Worm (Caenorhabditis elegans): ENCODE data around the gene T19C3.4.
A peak's percentile ranks its signal among the peaks of the same experiment; 100 is the strongest.

Gene T19C3.4

DNA sequence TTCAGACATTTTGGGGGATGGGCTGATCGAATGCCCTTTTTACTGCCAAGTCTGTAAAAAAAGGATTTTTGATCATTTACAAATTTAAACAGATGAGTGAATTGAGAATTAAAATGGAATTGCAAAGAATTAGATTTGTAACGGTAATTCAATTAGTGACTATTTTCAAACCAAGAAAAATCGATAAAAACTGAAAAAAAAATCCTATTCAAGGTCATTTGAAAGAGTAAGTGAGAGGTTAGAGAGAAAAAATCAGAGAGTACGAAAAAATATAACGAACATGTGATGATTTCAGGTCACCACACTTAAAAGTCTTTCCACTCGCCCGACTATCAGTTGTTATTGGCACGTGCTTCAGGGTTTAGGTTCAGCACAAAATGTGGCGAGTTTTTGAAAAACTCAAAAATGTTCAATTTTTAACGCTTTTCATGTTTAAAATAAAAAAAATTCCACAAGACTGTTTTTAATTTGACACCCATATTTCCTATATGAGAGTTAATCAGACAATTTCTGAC, at the start of gene T19C3.4:
TSS of gene T19C3.4 (minus strand) at position 51 of the 515 bp plus-strand sequence.
- TF ChIP-seq pha-4 (tag; optimal IDR thresholded peaks at IDR 0.05) (peak; percentile 23), elt-2 (tag; optimal IDR thresholded peaks at IDR 0.05) (peak; percentile 53), nhr-25 (tag; optimal IDR thresholded peaks at IDR 0.05) (no peak), nhr-43 (tag; optimal IDR thresholded peaks at IDR 0.05; ENCODE audit: poor library complexity, severe bottlenecking) (no peak), fkh-10 (GFP tag; optimal IDR thresholded peaks at IDR 0.05) (no peak), nhr-76 (tag; optimal IDR thresholded peaks at IDR 0.05) (no peak), hmg-11 (tag; optimal IDR thresholded peaks at IDR 0.05) (no peak), egl-5 (tag; optimal IDR thresholded peaks at IDR 0.05) (no peak), pqm-1 (tag; optimal IDR thresholded peaks at IDR 0.05) (peak; percentile 41)

- peak; percentile 86 for TF ChIP-seq hmg-11 (tag; optimal IDR thresholded peaks at IDR 0.05)
- peak; percentile 73 for TF ChIP-seq fkh-10 (GFP tag; optimal IDR thresholded peaks at IDR 0.05)
- TF ChIP-seq nhr-237 (tag; optimal IDR thresholded peaks at IDR 0.05): no peak
- TF ChIP-seq eor-1 (tag; optimal IDR thresholded peaks at IDR 0.05): no peak
- peak; percentile 50 for TF ChIP-seq unc-62 (GFP tag; optimal IDR thresholded peaks at IDR 0.05)
- no peak for TF ChIP-seq nhr-43 (tag; optimal IDR thresholded peaks at IDR 0.05; ENCODE audit: poor library complexity, severe bottlenecking)
- TF ChIP-seq tbx-2 (tag; optimal IDR thresholded peaks at IDR 0.05): peak; percentile 39
- peak; percentile 21 for TF ChIP-seq lin-15B (tag; optimal IDR thresholded peaks at IDR 0.05)
- peak; percentile 39 for TF ChIP-seq snpc-4 (tag; optimal IDR thresholded peaks at IDR 0.05)
- TF ChIP-seq nhr-11 (tag; optimal IDR thresholded peaks at IDR 0.05): no peak
- TF ChIP-seq elt-3 (tag; optimal IDR thresholded peaks at IDR 0.05): no peak
- TF ChIP-seq unc-39 (tag; optimal IDR thresholded peaks at IDR 0.05): no peak
- no peak for TF ChIP-seq mml-1 (tag; optimal IDR thresholded peaks at IDR 0.05)
- peak; percentile 93 for TF ChIP-seq lin-39 (tag; optimal IDR thresholded peaks at IDR 0.05)
- TF ChIP-seq nfya-1 (tag; optimal IDR thresholded peaks at IDR 0.05; ENCODE audit: insufficient read depth): peak; percentile 78
- TF ChIP-seq nhr-76 (tag; optimal IDR thresholded peaks at IDR 0.05): no peak
- peak; percentile 22 for TF ChIP-seq egl-5 (tag; optimal IDR thresholded peaks at IDR 0.05)
These were observed 48.3 kb upstream of the T19C3.4 start, which contains the start of gene W02B3.3 for ce11 chrIII:668303-668893. TSS of gene W02B3.3 (minus strand) at chrIII:668433.

ce11 chrIII:665173-665757, 45.2 kb upstream of the T19C3.4 start, which contains the start of gene C09F5.3:
TSS of gene C09F5.3 (minus strand) at chrIII:665266.
- TF ChIP-seq nhr-67 (tag; optimal IDR thresholded peaks at IDR 0.05) (no peak), ztf-11 (tag; optimal IDR thresholded peaks at IDR 0.05) (no peak)

ce11 chrIII:658357-658756, 38.3 kb upstream of the T19C3.4 start, which contains the start of gene C09F5.1:
TSS of gene C09F5.1 (plus strand) at chrIII:658709.
- TF ChIP-seq nhr-23 (tag; optimal IDR thresholded peaks at IDR 0.05): peak; percentile 26
- no peak for TF ChIP-seq lin-15B (tag; optimal IDR thresholded peaks at IDR 0.05)
- TF ChIP-seq nfya-1 (tag; optimal IDR thresholded peaks at IDR 0.05; ENCODE audit: insufficient read depth): peak; percentile 9
- peak; percentile 41 for TF ChIP-seq nhr-25 (tag; optimal IDR thresholded peaks at IDR 0.05)
- no peak for TF ChIP-seq mml-1 (tag; optimal IDR thresholded peaks at IDR 0.05)

- TF ChIP-seq nhr-77 (tag; optimal IDR thresholded peaks at IDR 0.05): no peak
- peak; percentile 57 for TF ChIP-seq nhr-25 (tag; optimal IDR thresholded peaks at IDR 0.05)
- no peak for TF ChIP-seq ztf-4 (tag; optimal IDR thresholded peaks at IDR 0.05)
These were observed 37.2 kb upstream of the T19C3.4 start for ce11 chrIII:657241-657640.

DNA sequence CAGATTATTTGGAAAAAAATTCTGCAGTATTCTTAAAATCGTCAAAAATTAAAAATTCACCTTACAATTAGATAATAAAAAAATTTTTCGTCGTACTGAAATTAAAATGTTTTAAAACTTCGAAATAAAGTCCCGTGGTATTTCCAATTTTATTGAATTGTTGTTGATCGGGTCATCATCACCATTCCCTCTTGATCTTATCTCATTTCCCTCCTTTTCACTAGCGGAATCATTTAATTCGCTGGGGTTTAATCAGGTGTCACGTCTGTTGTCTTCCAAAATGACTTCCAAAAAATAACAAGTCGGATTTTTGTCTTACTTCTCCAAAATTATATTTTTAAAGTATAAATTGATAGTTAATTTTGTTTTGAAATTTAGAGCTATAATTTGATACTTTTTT, 36.6 kb upstream of the T19C3.4 start:
- TF ChIP-seq jun-1 (tag; optimal IDR thresholded peaks at IDR 0.05) (no peak), elt-1 (tag; optimal IDR thresholded peaks at IDR 0.05) (peak; percentile 56), mdl-1 (tag; optimal IDR thresholded peaks at IDR 0.05) (no peak), nfya-1 (tag; optimal IDR thresholded peaks at IDR 0.05; ENCODE audit: insufficient read depth) (no peak), fos-1 (tag; optimal IDR thresholded peaks at IDR 0.05) (no peak)
